Fruit fly (Drosophila melanogaster) whole organism, prepupa: ENCODE measurements around the gene ago.

ENCODE experiments used
- CG15336 ChIP-seq: fragments of 200-800 bp; sonication (Bioruptor generic); IDR thresholded peaks from 2 replicates; pipeline ENCODE4 v1.3.6; 2022; ENCODE audit warnings: missing biosample characterization, missing genetic modification characterization
- CG32006 ChIP-seq: fragments of 200-800 bp; sonication (Bioruptor generic); optimal IDR thresholded peaks from 3 replicates; lab custom pipeline; 2017; ENCODE audit warnings: missing biosample characterization, mild to moderate bottlenecking, missing genetic modification characterization
- CG34406 ChIP-seq: fragments of 200-800 bp; sonication (Bioruptor generic); optimal IDR thresholded peaks from 3 replicates; lab custom pipeline; 2016; ENCODE audit warnings: missing biosample characterization, missing genetic modification characterization
- CG4318 ChIP-seq: fragments of 200-800 bp; sonication (Bioruptor generic); optimal IDR thresholded peaks from 3 replicates; lab custom pipeline; 2017; ENCODE audit warnings: missing biosample characterization, mild to moderate bottlenecking, missing genetic modification characterization
- CG6163 ChIP-seq: fragments of 200-800 bp; sonication (Bioruptor generic); IDR thresholded peaks from 3 replicates; pipeline ENCODE4 v1.3.6; 2022; ENCODE audit warnings: missing biosample characterization, missing genetic modification characterization
- CG8119 ChIP-seq: fragments of 200-800 bp; sonication (Bioruptor generic); IDR thresholded peaks from 3 replicates; pipeline ENCODE4 v1.3.6; 2022; ENCODE audit warnings: missing biosample characterization, missing genetic modification characterization
- Eip78C ChIP-seq: fragments of 200-800 bp; sonication (Bioruptor generic); peaks from one replicate; lab custom pipeline; 2016; ENCODE audit warnings: missing biosample characterization, missing genetic modification characterization
- Eip93F ChIP-seq: fragments of 200-800 bp; sonication (Bioruptor generic); optimal IDR thresholded peaks from 2 replicates; lab custom pipeline; 2016; ENCODE audit warnings: missing biosample characterization, mild to moderate bottlenecking, missing genetic modification characterization
- Hr4 ChIP-seq: fragments of 200-800 bp; sonication (Bioruptor generic); optimal IDR thresholded peaks from 3 replicates; lab custom pipeline; 2016; ENCODE audit warnings: missing biosample characterization, missing genetic modification characterization
- Sox15 ChIP-seq: fragments of 200-800 bp; sonication (Bioruptor generic); optimal IDR thresholded peaks from 3 replicates; lab custom pipeline; 2016; ENCODE audit warnings: missing biosample characterization, missing genetic modification characterization
- eg ChIP-seq: fragments of 200-800 bp; sonication (Bioruptor generic); IDR thresholded peaks from 3 replicates; pipeline ENCODE4 v1.3.6; 2022; ENCODE audit warnings: missing biosample characterization, missing genetic modification characterization
- fd59A ChIP-seq: fragments of 200-800 bp; sonication (Bioruptor generic); optimal IDR thresholded peaks from 2 replicates; lab custom pipeline; 2017; ENCODE audit warnings: missing biosample characterization, mild to moderate bottlenecking, missing genetic modification characterization, missing genetic modification reagents
- salr ChIP-seq, 2 experiments: fragments of 200-800 bp; sonication (Bioruptor generic); optimal IDR thresholded peaks; 3 replicates each; lab custom pipeline; 2016 to 2018; ENCODE audit warnings: missing biosample characterization in 2 of 2, missing genetic modification characterization in 2 of 2, mild to moderate bottlenecking in 1 of 2
- topi ChIP-seq: fragments of 200-800 bp; sonication (Bioruptor generic); optimal IDR thresholded peaks from 3 replicates; lab custom pipeline; 2016; ENCODE audit warnings: missing biosample characterization, missing genetic modification characterization

ago gene

DNA sequence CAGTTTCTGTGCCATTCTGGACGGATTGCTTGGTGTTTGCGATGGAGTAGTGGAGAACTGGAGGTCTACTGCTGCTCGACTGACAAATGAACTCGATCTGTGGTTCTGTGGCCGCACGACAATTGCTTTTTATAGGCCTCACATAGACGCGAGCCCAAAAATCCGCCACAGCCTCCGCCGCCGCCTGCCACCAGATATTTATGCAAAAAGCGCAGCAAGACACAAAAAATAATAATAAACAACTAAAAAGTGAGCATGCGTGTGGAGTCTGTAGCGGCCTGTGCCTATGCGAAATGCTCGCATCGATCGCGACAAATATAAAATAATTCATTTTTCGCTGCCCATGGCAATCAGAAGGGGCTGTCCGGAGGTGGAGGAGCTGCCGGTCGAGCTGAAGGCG, 45.0 kb downstream of the ago start, which contains the start of gene Cpr64Aa:
Gene Cpr64Aa, minus strand, starts transcription at position 101 of the 400 bp plus-strand sequence.
- TF ChIP-seq Eip78C (GFP tag; lab: Kevin White, UChicago) (no peak), topi (GFP tag; lab: Kevin White, UChicago) (no peak), Sox15 (GFP tag; lab: Kevin White, UChicago) (no peak), CG6163 (GFP tag; lab: Robert Waterston, UW) (no peak), eg (GFP tag; lab: Robert Waterston, UW) (0 out of 3 replicates have a peak, but pooled peaks have one; percentile 37), CG34406 (GFP tag; lab: Kevin White, UChicago) (no peak), fd59A (GFP tag; lab: Kevin White, UChicago) (no peak), Eip93F (no peak)
- TF ChIP-seq, all 60 proteins: peak for 1

DNA sequence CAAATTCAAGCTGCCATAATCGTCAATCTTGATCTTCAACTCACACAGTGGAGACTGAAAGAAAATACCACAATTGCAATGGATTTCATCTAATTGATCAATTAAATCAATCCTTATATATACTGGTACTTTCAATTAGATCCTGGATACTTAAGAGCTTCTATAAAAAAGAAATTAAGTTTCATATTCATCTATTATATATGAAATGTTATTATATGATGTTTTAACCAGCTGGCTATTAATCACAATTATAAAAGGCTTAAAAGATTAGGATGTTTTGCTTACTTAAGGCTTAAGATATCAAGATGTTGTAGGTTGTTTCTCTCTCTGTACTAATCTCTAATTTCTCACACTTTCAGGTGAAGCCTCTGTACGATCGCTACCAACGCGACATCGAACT, 49.2 kb downstream of the ago start:
- no peak for TF ChIP-seq topi (GFP tag; lab: Kevin White, UChicago)
- TF ChIP-seq Eip78C (GFP tag; lab: Kevin White, UChicago), result no peak
- TF ChIP-seq CG4318 (GFP tag; lab: Kevin White, UChicago), result peak; percentile 15
- TF ChIP-seq CG8119, result peak; percentile 32; the same call in 1 of the 3 replicates
- 0 out of 2 replicates have a peak, but pooled peaks have one; percentile 19 for TF ChIP-seq CG15336 (GFP tag; lab: Robert Waterston, UW)
- peak; percentile 51 for TF ChIP-seq Hr4 (GFP tag; lab: Kevin White, UChicago)
- peak; percentile 55 for TF ChIP-seq CG32006

DNA sequence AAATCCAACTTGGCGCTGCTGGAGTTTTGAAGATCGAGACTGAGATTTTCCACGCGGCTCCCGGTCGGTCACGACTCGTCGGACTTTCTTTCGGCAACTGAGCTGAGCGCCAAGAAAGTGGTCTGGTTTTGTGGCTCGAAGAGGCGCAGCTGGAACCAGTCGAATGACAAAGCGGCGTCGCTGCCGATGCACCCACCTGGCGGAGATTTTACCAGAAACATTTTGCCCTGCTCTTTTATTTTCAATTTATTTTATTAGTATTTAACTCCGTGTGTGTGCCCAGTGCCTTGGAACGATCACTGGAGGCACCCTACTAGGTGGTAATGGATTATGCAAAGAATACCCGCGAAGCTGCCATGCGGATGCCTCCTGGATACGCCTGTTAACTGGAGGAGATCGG, 49.9 kb downstream of the ago start, which contains the start of gene CG15005:
Gene CG15005, minus strand, starts transcription at position 101 of the 400 bp plus-strand sequence.
- TF ChIP-seq salr (GFP tag; optimal IDR thresholded peaks at IDR 0.05; lab: Kevin White, UChicago), result no peak
